Worm (Caenorhabditis elegans) whole organism, L3 larva: Measurements from ENCODE around the gene cec-3.

Source experiments
- R02D3.7 ChIP-seq: fragments of 150-350 bp; optimal IDR thresholded peaks from 2 replicates; lab custom pipeline; 2014; ENCODE audit warnings: missing biosample characterization, missing genetic modification characterization
- ZK546.5 ChIP-seq: sonication (generic microtip); optimal IDR thresholded peaks from 2 replicates; lab custom pipeline; 2017; ENCODE audit warnings: missing biosample characterization, missing genetic modification characterization
- aly-2 ChIP-seq: fragments of 150-350 bp; optimal IDR thresholded peaks from 2 replicates; lab custom pipeline; 2014; ENCODE audit warnings: missing biosample characterization, missing genetic modification characterization
- ceh-16 ChIP-seq: sonication (generic microtip); optimal IDR thresholded peaks from 2 replicates; lab custom pipeline; 2017; ENCODE audit warnings: missing biosample characterization, missing genetic modification characterization
- ceh-82 ChIP-seq: fragments of 150-350 bp; optimal IDR thresholded peaks from 2 replicates; lab custom pipeline; 2014; ENCODE audit warnings: missing biosample characterization, missing genetic modification characterization
- ceh-9 ChIP-seq: sonication (generic microtip); optimal IDR thresholded peaks from 2 replicates; lab custom pipeline; 2018; ENCODE audit warnings: missing biosample characterization, missing genetic modification characterization
- elt-2 ChIP-seq: sonication (generic microtip); optimal IDR thresholded peaks from 2 replicates; lab custom pipeline; 2016; ENCODE audit warnings: missing genetic modification reagents, mild to moderate bottlenecking, missing genetic modification characterization, missing compliant biosample characterization
- elt-3 ChIP-seq, 3 experiments: fragments of 150-350 bp in 1 of 3; sonication (generic microtip) in 2 of 3; optimal IDR thresholded peaks; 2 replicates in 2 of 3; 4 replicates in 1 of 3; lab custom pipeline; 2014 to 2017; ENCODE audit warnings: missing biosample characterization in 3 of 3, missing genetic modification characterization in 3 of 3
- fkh-10 ChIP-seq: sonication (generic microtip); optimal IDR thresholded peaks from 2 replicates; lab custom pipeline; 2017; ENCODE audit warnings: missing biosample characterization, missing genetic modification reagents, missing genetic modification characterization
- fkh-2 ChIP-seq: fragments of 150-350 bp; optimal IDR thresholded peaks from 2 replicates; lab custom pipeline; 2014; ENCODE audit warnings: missing biosample characterization, missing genetic modification reagents, missing genetic modification characterization
- fos-1 ChIP-seq: fragments of 150-350 bp; optimal IDR thresholded peaks from 2 replicates; lab custom pipeline; 2014; ENCODE audit warnings: missing biosample characterization, missing genetic modification characterization
- hmg-11 ChIP-seq: sonication (generic microtip); optimal IDR thresholded peaks from 2 replicates; lab custom pipeline; 2016; ENCODE audit warnings: missing genetic modification characterization, missing compliant biosample characterization
- jun-1 ChIP-seq: fragments of 150-350 bp; optimal IDR thresholded peaks from 2 replicates; lab custom pipeline; 2014; ENCODE audit warnings: missing biosample characterization, missing genetic modification reagents, missing genetic modification characterization
- lin-39 ChIP-seq: fragments of 150-350 bp; optimal IDR thresholded peaks from 2 replicates; lab custom pipeline; 2018; ENCODE audit warnings: missing biosample characterization, missing genetic modification reagents, missing genetic modification characterization
- lsy-12 ChIP-seq: sonication (generic microtip); optimal IDR thresholded peaks from 2 replicates; lab custom pipeline; 2016; ENCODE audit warnings: mild to moderate bottlenecking, missing genetic modification characterization, missing compliant biosample characterization
- mdl-1 ChIP-seq: fragments of 150-350 bp; optimal IDR thresholded peaks from 2 replicates; lab custom pipeline; 2014; ENCODE audit warnings: missing biosample characterization, missing genetic modification characterization
- mml-1 ChIP-seq: fragments of 150-350 bp; sonication (generic microtip); optimal IDR thresholded peaks from 3 replicates; lab custom pipeline; 2014; ENCODE audit warnings: missing biosample characterization, missing genetic modification characterization
- nfya-1 ChIP-seq: sonication (generic microtip); optimal IDR thresholded peaks from 2 replicates; lab custom pipeline; 2017; ENCODE audit warnings: missing genetic modification characterization, mild to moderate bottlenecking, missing compliant biosample characterization, antibody characterized with exemption, moderate library complexity; ENCODE audit not compliant: insufficient read depth
- nhr-11 ChIP-seq: fragments of 150-350 bp; optimal IDR thresholded peaks from 2 replicates; lab custom pipeline; 2014; ENCODE audit warnings: missing biosample characterization, missing genetic modification characterization
- nhr-23 ChIP-seq: fragments of 150-350 bp; optimal IDR thresholded peaks from 2 replicates; lab custom pipeline; 2014; ENCODE audit warnings: missing biosample characterization, missing genetic modification reagents, missing genetic modification characterization
- nhr-237 ChIP-seq: fragments of 150-350 bp; optimal IDR thresholded peaks from 2 replicates; lab custom pipeline; 2014; ENCODE audit warnings: missing biosample characterization, missing genetic modification characterization
- nhr-25 ChIP-seq: sonication (generic microtip); optimal IDR thresholded peaks from 2 replicates; lab custom pipeline; 2017; ENCODE audit warnings: missing biosample characterization, missing genetic modification characterization
- nhr-28 ChIP-seq: fragments of 150-350 bp; optimal IDR thresholded peaks from 2 replicates; lab custom pipeline; 2014; ENCODE audit warnings: missing biosample characterization, missing genetic modification characterization
- nhr-43 ChIP-seq: sonication (generic microtip); optimal IDR thresholded peaks from 2 replicates; lab custom pipeline; 2016; ENCODE audit warnings: mild to moderate bottlenecking, missing genetic modification characterization, missing compliant biosample characterization; ENCODE audit not compliant: poor library complexity, severe bottlenecking
- nhr-67 ChIP-seq: fragments of 150-350 bp; optimal IDR thresholded peaks from 2 replicates; lab custom pipeline; 2014; ENCODE audit warnings: missing biosample characterization, missing genetic modification characterization
- nhr-76 ChIP-seq: fragments of 150-350 bp; sonication (generic microtip); optimal IDR thresholded peaks from 5 replicates; lab custom pipeline; 2014; ENCODE audit warnings: missing biosample characterization, missing genetic modification characterization
- nhr-77 ChIP-seq: fragments of 150-350 bp; optimal IDR thresholded peaks from 2 replicates; lab custom pipeline; 2014; ENCODE audit warnings: missing biosample characterization, missing genetic modification characterization
- pha-4 ChIP-seq: fragments of 150-350 bp; optimal IDR thresholded peaks from 2 replicates; lab custom pipeline; 2014; ENCODE audit warnings: missing biosample characterization, missing genetic modification reagents, missing genetic modification characterization
- pqm-1 ChIP-seq: fragments of 150-350 bp; optimal IDR thresholded peaks from 2 replicates; lab custom pipeline; 2017; ENCODE audit warnings: missing biosample characterization, missing genetic modification characterization, inconsistent platforms
- sea-2 ChIP-seq: fragments of 150-350 bp; sonication (generic microtip); optimal IDR thresholded peaks from 4 replicates; lab custom pipeline; 2014; ENCODE audit warnings: missing biosample characterization, missing genetic modification reagents, missing genetic modification characterization
- skn-1 ChIP-seq: fragments of 150-350 bp; optimal IDR thresholded peaks from 2 replicates; lab custom pipeline; 2014; ENCODE audit warnings: missing biosample characterization, missing genetic modification characterization
- snpc-4 ChIP-seq: fragments of 150-350 bp; optimal IDR thresholded peaks from 2 replicates; lab custom pipeline; 2014; ENCODE audit warnings: missing biosample characterization, missing genetic modification characterization
- tbx-2 ChIP-seq: sonication (generic microtip); optimal IDR thresholded peaks from 2 replicates; lab custom pipeline; 2016; ENCODE audit warnings: mild to moderate bottlenecking, missing genetic modification characterization, missing compliant biosample characterization
- unc-62 ChIP-seq: fragments of 150-350 bp; sonication (generic microtip); optimal IDR thresholded peaks from 4 replicates; lab custom pipeline; 2014; ENCODE audit warnings: missing biosample characterization, missing genetic modification reagents, missing genetic modification characterization
- zag-1 ChIP-seq: fragments of 150-350 bp; optimal IDR thresholded peaks from 2 replicates; lab custom pipeline; 2014; ENCODE audit warnings: missing biosample characterization, missing genetic modification characterization
- ztf-4 ChIP-seq: fragments of 150-350 bp; optimal IDR thresholded peaks from 2 replicates; lab custom pipeline; 2014; ENCODE audit warnings: missing biosample characterization, missing genetic modification characterization

cec-3 gene

DNA sequence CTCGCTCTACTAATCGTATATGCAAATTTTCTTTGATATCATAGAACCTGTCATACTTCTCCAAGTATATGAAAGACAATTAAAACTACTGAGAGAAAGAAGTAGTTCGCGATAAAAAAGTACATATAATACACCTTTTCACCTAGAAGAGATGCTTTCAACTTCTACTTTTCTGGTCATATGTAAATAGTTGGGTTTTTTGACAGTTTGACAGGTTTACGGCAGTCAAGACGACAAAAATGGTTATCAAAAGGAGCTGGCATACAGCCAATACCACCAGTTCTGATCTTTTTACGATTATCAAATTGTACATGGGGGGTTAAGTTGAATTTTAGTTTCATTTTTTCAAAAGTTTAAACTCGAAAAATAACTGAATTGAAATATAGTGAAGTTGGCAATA, 42.5 kb downstream of the cec-3 start:
- TF ChIP-seq ztf-4: no peak
- no peak for TF ChIP-seq nhr-67
- no peak for TF ChIP-seq fkh-2 (tag; lab: Kevin White, UChicago)
- TF ChIP-seq aly-2 (tag; lab: Kevin White, UChicago): no peak
- peak; percentile 39 for TF ChIP-seq pha-4 (tag; lab: Kevin White, UChicago)
- peak; percentile 89 for TF ChIP-seq elt-2 (tag; lab: Kevin White, UChicago)
- no peak for TF ChIP-seq nhr-43 (tag; lab: Kevin White, UChicago)
- TF ChIP-seq pqm-1 (tag; lab: Kevin White, UChicago): peak; percentile 50

DNA sequence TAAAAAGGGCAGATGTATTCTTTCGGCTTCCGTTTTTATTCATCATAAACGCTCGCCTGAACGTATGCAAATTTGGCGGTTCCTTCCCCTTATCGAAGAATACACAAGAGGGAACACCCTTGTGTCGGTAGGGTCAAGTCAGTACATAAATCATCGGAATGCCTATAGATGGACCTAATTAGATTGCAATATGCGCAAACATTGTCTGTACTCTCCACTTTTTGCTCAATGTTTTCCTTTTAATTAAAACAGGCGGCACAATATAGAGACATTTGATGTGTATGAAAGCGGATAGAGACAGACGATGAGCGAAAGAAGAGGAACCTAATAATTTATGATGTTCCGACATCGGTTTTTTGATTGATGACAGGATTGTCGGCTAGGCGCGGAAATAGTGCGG, 43.2 kb downstream of the cec-3 start:
- TF ChIP-seq ztf-4: no peak
- no peak for TF ChIP-seq lsy-12 (tag; lab: Kevin White, UChicago)
- no peak for TF ChIP-seq sea-2 (GFP tag; lab: Kevin White, UChicago)
- no peak for TF ChIP-seq fos-1 (tag; lab: Kevin White, UChicago)
- TF ChIP-seq nhr-11 (tag; lab: Kevin White, UChicago): no peak
- TF ChIP-seq nfya-1 (tag; lab: Kevin White, UChicago): no peak
- no peak for TF ChIP-seq mdl-1 (tag; lab: Kevin White, UChicago)
- no peak for TF ChIP-seq unc-62 (GFP tag; lab: Kevin White, UChicago)
- no peak for TF ChIP-seq nhr-77 (tag; lab: Kevin White, UChicago)
- TF ChIP-seq aly-2 (tag; lab: Kevin White, UChicago): no peak
- TF ChIP-seq lin-39 (tag; lab: Kevin White, UChicago): no peak
- no peak for TF ChIP-seq mml-1 (tag; lab: Kevin White, UChicago)
- TF ChIP-seq skn-1 (tag; lab: Kevin White, UChicago): no peak
- TF ChIP-seq nhr-28 (tag; lab: Kevin White, UChicago): no peak
- TF ChIP-seq jun-1 (tag; lab: Kevin White, UChicago): no peak
- TF ChIP-seq ZK546.5: no peak
- TF ChIP-seq nhr-43 (tag; lab: Kevin White, UChicago): no peak

- TF ChIP-seq zag-1 (tag; lab: Kevin White, UChicago): no peak
- no peak for TF ChIP-seq pha-4 (tag; lab: Kevin White, UChicago)
- TF ChIP-seq nhr-237: no peak
- no peak for TF ChIP-seq elt-3 (tag; optimal IDR thresholded peaks at IDR 0.05; lab: Kevin White, UChicago)
- TF ChIP-seq jun-1 (tag; lab: Kevin White, UChicago): no peak
- no peak for TF ChIP-seq R02D3.7
- TF ChIP-seq nhr-76: no peak
- no peak for TF ChIP-seq nhr-28 (tag; lab: Kevin White, UChicago)
- no peak for TF ChIP-seq nhr-43 (tag; lab: Kevin White, UChicago)
- TF ChIP-seq mdl-1 (tag; lab: Kevin White, UChicago): no peak
- TF ChIP-seq fos-1 (tag; lab: Kevin White, UChicago): no peak
- TF ChIP-seq elt-2 (tag; lab: Kevin White, UChicago): peak; percentile 74
- TF ChIP-seq nfya-1 (tag; lab: Kevin White, UChicago): no peak
- no peak for TF ChIP-seq fkh-10 (GFP tag; lab: Kevin White, UChicago)
- no peak for TF ChIP-seq tbx-2 (tag; lab: Kevin White, UChicago)
- no peak for TF ChIP-seq ceh-16
- TF ChIP-seq nhr-77 (tag; lab: Kevin White, UChicago): no peak
- TF ChIP-seq mml-1 (tag; lab: Kevin White, UChicago): no peak
- TF ChIP-seq nhr-23 (tag; lab: Kevin White, UChicago): no peak
- peak; percentile 43 for TF ChIP-seq skn-1 (tag; lab: Kevin White, UChicago)
- no peak for TF ChIP-seq ceh-82 (tag; lab: Kevin White, UChicago)
- TF ChIP-seq lsy-12 (tag; lab: Kevin White, UChicago): no peak
- no peak for TF ChIP-seq hmg-11 (tag; lab: Kevin White, UChicago)
- no peak for TF ChIP-seq nhr-25
- TF ChIP-seq ceh-9 (tag; lab: Kevin White, UChicago): no peak
- peak; percentile 33 for TF ChIP-seq pqm-1 (tag; lab: Kevin White, UChicago)
Observed at ce11 chrII:7813645-7814044, 43.8 kb downstream of the cec-3 start.

- no peak for TF ChIP-seq snpc-4
- TF ChIP-seq ceh-82 (tag; lab: Kevin White, UChicago): no peak
- no peak for TF ChIP-seq zag-1 (tag; lab: Kevin White, UChicago)
- TF ChIP-seq ztf-4: no peak
Observed at ce11 chrII:7813237-7813636, 44.2 kb downstream of the cec-3 start.
